Fruit fly (Drosophila melanogaster): ENCODE measurements around the gene Dhc1.

- TF ChIP-seq pan (optimal IDR thresholded peaks at IDR 0.05) (no peak), usp (GFP tag; optimal IDR thresholded peaks at IDR 0.05) (no peak), EcR (GFP tag; optimal IDR thresholded peaks at IDR 0.05) (no peak), psq (optimal IDR thresholded peaks at IDR 0.05) (no peak)
Observed at dm6 chr3R:9683064-9683682, 8.7 kb upstream of the Dhc1 start.
